Worm (Caenorhabditis elegans): ENCODE measurements around the gene C46G7.5.

The C46G7.5 gene

DNA sequence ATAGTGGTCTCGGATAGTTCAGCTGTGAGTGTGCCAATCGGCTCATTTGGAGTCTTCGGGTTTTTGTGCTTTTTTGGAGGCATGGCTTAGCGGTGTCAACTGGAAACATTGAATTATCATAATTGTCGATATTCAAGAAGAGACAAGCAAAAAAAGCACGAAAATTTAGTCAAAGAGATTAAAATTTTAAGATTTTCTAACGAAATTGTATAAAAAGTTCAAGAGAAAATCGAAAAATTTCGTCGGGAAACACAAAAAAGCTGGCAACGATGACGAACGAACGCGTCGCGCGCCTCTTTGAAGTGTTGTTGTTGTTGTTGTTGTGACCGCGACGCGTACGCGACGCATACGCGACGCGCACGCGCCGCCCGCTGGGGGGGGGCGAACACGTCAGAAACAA, at the start of gene C46G7.5:
TSS of gene C46G7.5 (minus strand) at position 101 of the 400 bp plus-strand sequence.
- TF ChIP-seq C04F5.9 (tag; optimal IDR thresholded peaks at IDR 0.05) (no peak), ztf-4 (tag; optimal IDR thresholded peaks at IDR 0.05) (no peak), mab-9 (GFP tag; IDR thresholded peaks at IDR 0.05) (no peak), pag-3 (tag; optimal IDR thresholded peaks at IDR 0.05; ENCODE audit: borderline replicate concordance, insufficient read depth) (no peak), sup-37 (GFP tag; optimal IDR thresholded peaks at IDR 0.05) (no peak), dpl-1 (GFP tag; optimal IDR thresholded peaks at IDR 0.05) (no peak), vab-15 (tag; optimal IDR thresholded peaks at IDR 0.05) (no peak), rnt-1 (tag; optimal IDR thresholded peaks at IDR 0.05) (no peak), ceh-82 (tag; optimal IDR thresholded peaks at IDR 0.05) (no peak), irx-1 (tag; optimal IDR thresholded peaks at IDR 0.05) (no peak), nhr-237 (tag; optimal IDR thresholded peaks at IDR 0.05) (no peak), efl-1 (optimal IDR thresholded peaks at IDR 0.05) (no peak), efl-1 (GFP tag; optimal IDR thresholded peaks at IDR 0.05 in 1 of 2) (no peak), lin-14 (GFP tag; optimal IDR thresholded peaks at IDR 0.05) (no peak), isw-1 (GFP tag; IDR thresholded peaks at IDR 0.05) (no peak)

DNA sequence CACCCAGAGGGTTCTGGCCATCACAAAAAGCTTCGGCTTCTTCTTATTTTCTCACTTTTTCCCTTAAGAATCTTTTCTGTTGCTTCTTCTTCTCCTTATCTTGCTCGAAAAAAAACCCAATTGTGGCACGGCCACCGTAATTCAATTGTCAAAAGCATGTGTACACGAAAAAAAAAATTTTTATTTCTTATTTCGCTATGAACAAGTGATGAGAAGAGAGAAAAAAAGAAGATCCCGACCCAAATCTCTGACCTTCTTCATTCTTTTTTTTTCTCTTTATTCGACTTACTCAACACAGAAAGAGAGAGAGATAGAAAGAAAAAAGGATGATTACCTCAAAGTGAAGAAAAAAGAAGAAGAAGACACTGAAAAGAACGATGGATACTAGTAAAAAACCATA, 49.5 kb upstream of the C46G7.5 start:
- TF ChIP-seq pag-3 (tag; optimal IDR thresholded peaks at IDR 0.05; ENCODE audit: borderline replicate concordance, insufficient read depth): no peak
- TF ChIP-seq vab-15 (tag; optimal IDR thresholded peaks at IDR 0.05): no peak
- no peak for TF ChIP-seq nhr-11 (tag; optimal IDR thresholded peaks at IDR 0.05)
- no peak for TF ChIP-seq F16B12.6 (tag; optimal IDR thresholded peaks at IDR 0.05)
- TF ChIP-seq nhr-12 (tag; optimal IDR thresholded peaks at IDR 0.05): no peak
- TF ChIP-seq alr-1 (tag; optimal IDR thresholded peaks at IDR 0.05; ENCODE audit: borderline replicate concordance): no peak
- no peak for TF ChIP-seq swsn-7 (tag; optimal IDR thresholded peaks at IDR 0.05)
- peak in 1 of 2 experiments; percentile 33 for TF ChIP-seq lsy-2 (tag; optimal IDR thresholded peaks at IDR 0.05)
- no peak for TF ChIP-seq lir-3 (tag; optimal IDR thresholded peaks at IDR 0.05; ENCODE audit: poor library complexity)
- no peak for TF ChIP-seq fkh-4 (tag; optimal IDR thresholded peaks at IDR 0.05; ENCODE audit: borderline replicate concordance)
- no peak for TF ChIP-seq nhr-90 (tag; optimal IDR thresholded peaks at IDR 0.05; ENCODE audit: poor library complexity)
- no peak for TF ChIP-seq efl-1 (optimal IDR thresholded peaks at IDR 0.05)
- TF ChIP-seq efl-1 (GFP tag; optimal IDR thresholded peaks at IDR 0.05 in 1 of 2): peak in 1 of 2 experiments; percentile 35
- TF ChIP-seq elt-2 (tag; optimal IDR thresholded peaks at IDR 0.05): no peak
- TF ChIP-seq nhr-71 (tag; optimal IDR thresholded peaks at IDR 0.05): peak; percentile 32
- no peak for TF ChIP-seq C16A3.4 (tag; optimal IDR thresholded peaks at IDR 0.05)
- TF ChIP-seq tbx-2 (tag; optimal IDR thresholded peaks at IDR 0.05): no peak
- no peak for TF ChIP-seq mab-9 (GFP tag; IDR thresholded peaks at IDR 0.05)
- no peak for TF ChIP-seq hlh-4 (tag; optimal IDR thresholded peaks at IDR 0.05)
- no peak for TF ChIP-seq nhr-85 (tag)
- no peak for TF ChIP-seq C04F5.9 (tag; optimal IDR thresholded peaks at IDR 0.05)
- no peak for TF ChIP-seq fkh-8 (tag; optimal IDR thresholded peaks at IDR 0.05)
- TF ChIP-seq ama-1 (optimal IDR thresholded peaks at IDR 0.05): no peak
- no peak for TF ChIP-seq skn-1 (tag; optimal IDR thresholded peaks at IDR 0.05)
- peak; percentile 85 for TF ChIP-seq lin-14 (GFP tag; optimal IDR thresholded peaks at IDR 0.05)
- no peak for TF ChIP-seq elt-3 (tag; optimal IDR thresholded peaks at IDR 0.05)
- no peak for TF ChIP-seq efl-3 (GFP tag; optimal IDR thresholded peaks at IDR 0.05)
- no peak for TF ChIP-seq unc-62 (GFP tag; optimal IDR thresholded peaks at IDR 0.05)
- TF ChIP-seq xbp-1 (tag; optimal IDR thresholded peaks at IDR 0.05): no peak
- no peak for TF ChIP-seq ceh-90 (tag; optimal IDR thresholded peaks at IDR 0.05)
- TF ChIP-seq lin-13 (GFP tag; optimal IDR thresholded peaks at IDR 0.05): no peak
- peak; percentile 79 for TF ChIP-seq fkh-10 (GFP tag; optimal IDR thresholded peaks at IDR 0.05)
- TF ChIP-seq aha-1 (tag; optimal IDR thresholded peaks at IDR 0.05): no peak
- TF ChIP-seq mep-1 (tag; optimal IDR thresholded peaks at IDR 0.05): peak; percentile 28
- no peak for TF ChIP-seq fos-1 (tag; optimal IDR thresholded peaks at IDR 0.05)
- peak; percentile 74 for TF ChIP-seq ces-1 (GFP tag; optimal IDR thresholded peaks at IDR 0.05)
- no peak for TF ChIP-seq lin-39 (tag; optimal IDR thresholded peaks at IDR 0.05)
- peak; percentile 6 for TF ChIP-seq nhr-47 (tag; optimal IDR thresholded peaks at IDR 0.05)
- TF ChIP-seq snpc-4 (tag; optimal IDR thresholded peaks at IDR 0.05): no peak
- TF ChIP-seq nhr-76 (tag; optimal IDR thresholded peaks at IDR 0.05): no peak
- TF ChIP-seq pax-3 (tag; optimal IDR thresholded peaks at IDR 0.05): no peak

Measured in whole organism, L1 larva.